Fruit fly (Drosophila melanogaster): Measurements from ENCODE around the gene CG15399.

DNA sequence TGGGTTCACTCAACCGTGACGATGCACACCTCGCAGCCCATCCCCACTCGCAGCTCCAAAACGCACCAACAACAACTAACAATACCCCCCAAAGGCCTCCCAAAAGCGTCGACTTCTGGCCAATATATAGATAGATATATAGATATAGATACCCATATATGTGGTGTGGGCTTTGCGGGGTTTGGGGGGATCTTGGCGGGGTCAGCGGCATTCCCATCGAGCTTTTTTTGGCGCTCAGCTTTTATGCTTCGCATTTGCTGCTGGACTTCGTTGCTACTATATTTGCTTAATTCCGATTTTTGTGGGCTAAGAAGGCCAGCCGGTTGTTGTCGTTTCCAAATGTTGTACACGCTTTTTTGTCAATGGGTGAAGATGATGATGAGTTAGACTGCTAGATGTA lies 44.2 kb downstream of the CG15399 start:
- TF ChIP-seq CG7271 (tag; optimal IDR thresholded peaks at IDR 0.05) (no peak), chm (GFP tag; IDR thresholded peaks at IDR 0.05) (peak; percentile 10; the same call in 1 of the 2 replicates), H15 (GFP tag; IDR thresholded peaks at IDR 0.05) (no peak), GATAe (GFP tag; conservative IDR thresholded peaks at IDR 0.05) (no peak), fd96Cb (tag; optimal IDR thresholded peaks at IDR 0.05) (no peak), CG4328 (GFP tag; optimal IDR thresholded peaks at IDR 0.05) (no peak), oc (tag; optimal IDR thresholded peaks at IDR 0.05) (no peak), CG1602 (GFP tag; optimal IDR thresholded peaks at IDR 0.05) (no peak)

All from whole organism, embryonic.